Fruit fly (Drosophila melanogaster) whole organism, adult: ENCODE measurements around the gene CG33978.
A peak's percentile ranks its signal among the peaks of the same experiment; 100 is the strongest.

Experiments
- CG1620 ChIP-seq: fragments of 200-800 bp; sonication (Bioruptor generic); optimal IDR thresholded peaks from 2 replicates; lab custom pipeline; 2016; ENCODE audit warnings: missing biosample characterization, missing genetic modification characterization
- CG5204 ChIP-seq: fragments of 200-800 bp; sonication (Bioruptor generic); optimal IDR thresholded peaks from 2 replicates; lab custom pipeline; 2016; ENCODE audit warnings: missing biosample characterization, missing genetic modification characterization
- kay ChIP-seq: fragments of 200-800 bp; sonication (Bioruptor generic); peaks from one replicate; lab custom pipeline; 2016; ENCODE audit warnings: missing biosample characterization, missing genetic modification characterization, borderline replicate concordance

The CG33978 gene

dm6 chr4:128884-129457 is 46.5 kb downstream of the CG33978 start:
- TF ChIP-seq kay (GFP tag; lab: Kevin White, UChicago) (peak; percentile 94), CG1620 (GFP tag; lab: Kevin White, UChicago) (no peak), CG5204 (GFP tag; lab: Kevin White, UChicago) (no peak)
